Fruit fly (Drosophila melanogaster) whole organism, embryonic: ENCODE data around the gene Acp63F.

Experiments used
- CG11085 ChIP-seq: fragments of 200-800 bp; sonication (Bioruptor generic); IDR thresholded peaks from 2 replicates; pipeline ENCODE4 v1.3.6; 2022; ENCODE audit warnings: missing biosample characterization, missing genetic modification characterization
- CG13123 ChIP-seq: fragments of 200-800 bp; sonication (Bioruptor generic); optimal IDR thresholded peaks from 2 replicates; lab custom pipeline; 2016; ENCODE audit warnings: missing biosample characterization, missing genetic modification characterization
- CG17186 ChIP-seq: fragments of 200-800 bp; sonication (Bioruptor generic); optimal IDR thresholded peaks from 3 replicates; lab custom pipeline; 2017; ENCODE audit warnings: missing biosample characterization, missing genetic modification reagents, missing genetic modification characterization
- CG17359 ChIP-seq: fragments of 200-800 bp; sonication (Bioruptor generic); optimal IDR thresholded peaks from 3 replicates; lab custom pipeline; 2018; ENCODE audit warnings: missing biosample characterization, mild to moderate bottlenecking, missing genetic modification characterization, moderate library complexity
- CG30403 ChIP-seq: fragments of 200-800 bp; sonication (Bioruptor generic); optimal IDR thresholded peaks from 3 replicates; lab custom pipeline; 2016; ENCODE audit warnings: missing biosample characterization, missing genetic modification characterization
- CG3065 ChIP-seq: fragments of 200-800 bp; sonication (Bioruptor generic); optimal IDR thresholded peaks from 2 replicates; lab custom pipeline; 2016; ENCODE audit warnings: missing biosample characterization, missing genetic modification characterization
- CG32767 ChIP-seq: fragments of 200-800 bp; sonication (Bioruptor generic); IDR thresholded peaks from 2 replicates; pipeline ENCODE4 v1.3.6; 2022; ENCODE audit warnings: missing biosample characterization, missing genetic modification characterization
- CG6689 ChIP-seq: fragments of 200-800 bp; sonication (Bioruptor generic); IDR thresholded peaks from 2 replicates; pipeline ENCODE4 v1.3.6; 2022; ENCODE audit warnings: missing biosample characterization, missing genetic modification characterization
- D ChIP-seq, 2 experiments: fragments of 200-800 bp in 1 of 2; fragments of >200 bp in 1 of 2; sonication (Bioruptor generic) in 1 of 2; optimal IDR thresholded peaks; 2 replicates in 1 of 2; 3 replicates in 1 of 2; lab custom pipeline; 2017; ENCODE audit warnings: mild to moderate bottlenecking in 1 of 2, missing biosample characterization in 1 of 2, missing genetic modification characterization in 1 of 2, missing genetic modification reagents in 1 of 2
- Deaf1 ChIP-seq: fragments of 200-800 bp; optimal IDR thresholded peaks from 3 replicates; lab custom pipeline; 2019; ENCODE audit warnings: missing biosample characterization, mild to moderate bottlenecking, missing genetic modification characterization, moderate library complexity
- Dip2 ChIP-seq: fragments of 200-800 bp; sonication (Bioruptor generic); IDR thresholded peaks from 2 replicates; pipeline ENCODE4 v1.3.6; 2022; ENCODE audit warnings: missing biosample characterization, missing genetic modification characterization
- Dll ChIP-seq: fragments of 200-800 bp; sonication (Bioruptor generic); IDR thresholded peaks from 4 replicates; pipeline ENCODE4 v1.3.6; 2022; ENCODE audit warnings: missing biosample characterization, missing genetic modification characterization; ENCODE audit not compliant: partially characterized antibody
- Eip74EF ChIP-seq, 2 experiments: fragments of 200-800 bp in 1 of 2; fragments of >200 bp in 1 of 2; sonication (Bioruptor generic) in 1 of 2; optimal IDR thresholded peaks; 2 replicates each; lab custom pipeline; 2017 to 2019; ENCODE audit warnings: missing biosample characterization in 2 of 2, missing genetic modification characterization in 2 of 2, mild to moderate bottlenecking in 1 of 2, moderate library complexity in 1 of 2
- Elba2 ChIP-seq: fragments of 200-800 bp; sonication (Bioruptor generic); optimal IDR thresholded peaks from 3 replicates; lab custom pipeline; 2016; ENCODE audit warnings: missing biosample characterization, missing genetic modification characterization
- Hand ChIP-seq: fragments of 200-800 bp; sonication (Bioruptor generic); optimal IDR thresholded peaks from 2 replicates; lab custom pipeline; 2017; ENCODE audit warnings: mild to moderate bottlenecking, missing biosample characterization, missing genetic modification reagents, missing genetic modification characterization
- Hr78 ChIP-seq, 2 experiments: fragments of 200-800 bp in 1 of 2; fragments of >200 bp in 1 of 2; sonication (Bioruptor generic) in 1 of 2; optimal IDR thresholded peaks; 2 replicates each; lab custom pipeline; 2017 to 2019; ENCODE audit warnings: missing biosample characterization in 2 of 2, missing genetic modification characterization in 2 of 2, mild to moderate bottlenecking in 1 of 2, moderate library complexity in 1 of 2
- NFAT ChIP-seq: fragments of 200-800 bp; sonication (Bioruptor generic); IDR thresholded peaks from 2 replicates; pipeline ENCODE4 v1.3.6; 2022; ENCODE audit warnings: missing biosample characterization, missing genetic modification characterization
- NK7.1 ChIP-seq: fragments of 200-800 bp; sonication (Bioruptor generic); optimal IDR thresholded peaks from 3 replicates; lab custom pipeline; 2016; ENCODE audit warnings: missing biosample characterization, missing genetic modification characterization
- Nf-YC ChIP-seq: fragments of 200-800 bp; optimal IDR thresholded peaks from 3 replicates; lab custom pipeline; 2019; ENCODE audit warnings: missing biosample characterization, mild to moderate bottlenecking, missing genetic modification characterization, moderate library complexity
- Ravus ChIP-seq: fragments of 200-800 bp; sonication (Bioruptor generic); IDR thresholded peaks from 2 replicates; pipeline ENCODE4 v1.3.6; 2022; ENCODE audit warnings: missing biosample characterization, missing genetic modification characterization
- Rx ChIP-seq: fragments of 200-800 bp; sonication (Bioruptor generic); IDR thresholded peaks from 2 replicates; pipeline ENCODE4 v1.3.6; 2022; ENCODE audit warnings: missing biosample characterization, missing genetic modification characterization
- Usf ChIP-seq: fragments of 200-800 bp; sonication (Bioruptor generic); optimal IDR thresholded peaks from 2 replicates; lab custom pipeline; 2017; ENCODE audit warnings: missing genotype, missing biosample characterization, missing genetic modification characterization
- az2 ChIP-seq: fragments of 200-800 bp; sonication (Bioruptor generic); optimal IDR thresholded peaks from 3 replicates; lab custom pipeline; 2016; ENCODE audit warnings: missing biosample characterization, missing genetic modification characterization
- bab2 ChIP-seq: fragments of 200-800 bp; sonication (Bioruptor generic); optimal IDR thresholded peaks from 2 replicates; lab custom pipeline; 2016; ENCODE audit warnings: missing biosample characterization, missing genetic modification characterization
- cas ChIP-seq: fragments of 200-800 bp; sonication (Bioruptor generic); IDR thresholded peaks from 2 replicates; pipeline ENCODE4 v1.3.6; 2022; ENCODE audit warnings: missing biosample characterization, missing genetic modification characterization
- caup ChIP-seq: fragments of 200-800 bp; sonication (Bioruptor generic); optimal IDR thresholded peaks from 3 replicates; lab custom pipeline; 2017; ENCODE audit warnings: missing biosample characterization, mild to moderate bottlenecking, missing genetic modification characterization, moderate library complexity; ENCODE audit not compliant: severe bottlenecking
- cg ChIP-seq: fragments of 200-800 bp; sonication (Bioruptor generic); optimal IDR thresholded peaks from 3 replicates; lab custom pipeline; 2019; ENCODE audit warnings: missing biosample characterization, mild to moderate bottlenecking, missing genetic modification characterization, moderate library complexity
- chn ChIP-seq: fragments of 200-800 bp; sonication (Bioruptor generic); optimal IDR thresholded peaks from 2 replicates; lab custom pipeline; 2016; ENCODE audit warnings: missing biosample characterization, missing genetic modification characterization
- dimm ChIP-seq: fragments of 200-800 bp; sonication (Bioruptor generic); IDR thresholded peaks from 2 replicates; pipeline ENCODE4 v1.3.6; 2022; ENCODE audit warnings: missing biosample characterization, missing genetic modification characterization
- emc ChIP-seq: fragments of 200-800 bp; sonication (Bioruptor generic); optimal IDR thresholded peaks from 2 replicates; lab custom pipeline; 2016; ENCODE audit warnings: missing biosample characterization, missing genetic modification characterization
- fd102C ChIP-seq: fragments of 200-800 bp; sonication (Bioruptor generic); optimal IDR thresholded peaks from 2 replicates; lab custom pipeline; 2018; ENCODE audit warnings: missing biosample characterization, mild to moderate bottlenecking, missing genetic modification characterization, moderate library complexity
- fd96Cb ChIP-seq: fragments of 200-800 bp; sonication (Bioruptor generic); optimal IDR thresholded peaks from 2 replicates; lab custom pipeline; 2018; ENCODE audit warnings: missing biosample characterization, mild to moderate bottlenecking, missing genetic modification characterization, moderate library complexity
- grn ChIP-seq: fragments of 200-800 bp; sonication (Bioruptor generic); optimal IDR thresholded peaks from 3 replicates; lab custom pipeline; 2017; ENCODE audit warnings: missing biosample characterization, missing genetic modification characterization
- gsb ChIP-seq: fragments of 200-800 bp; sonication (Bioruptor generic); IDR thresholded peaks from 2 replicates; pipeline ENCODE4 v1.3.6; 2022; ENCODE audit warnings: missing biosample characterization, missing genetic modification characterization
- h ChIP-seq: fragments of >200 bp; optimal IDR thresholded peaks from 2 replicates; lab custom pipeline; 2017
- ind ChIP-seq: fragments of 200-800 bp; sonication (Bioruptor generic); optimal IDR thresholded peaks from 3 replicates; lab custom pipeline; 2016; ENCODE audit warnings: missing biosample characterization, missing genetic modification characterization
- jumu ChIP-seq: fragments of 200-800 bp; sonication (Bioruptor generic); optimal IDR thresholded peaks from 3 replicates; lab custom pipeline; 2016; ENCODE audit warnings: missing biosample characterization, missing genetic modification characterization
- lilli ChIP-seq: fragments of 200-800 bp; sonication (Bioruptor generic); optimal IDR thresholded peaks from 3 replicates; lab custom pipeline; 2016; ENCODE audit warnings: missing biosample characterization, missing genetic modification characterization
- pita ChIP-seq: fragments of 200-800 bp; sonication (Bioruptor generic); optimal IDR thresholded peaks from 2 replicates; lab custom pipeline; 2017; ENCODE audit warnings: missing biosample characterization, mild to moderate bottlenecking, missing genetic modification characterization
- pnt ChIP-seq: fragments of 200-800 bp; sonication (Bioruptor generic); optimal IDR thresholded peaks from 3 replicates; lab custom pipeline; 2016; ENCODE audit warnings: missing biosample characterization, missing genetic modification characterization
- run ChIP-seq: fragments of 200-800 bp; sonication (Bioruptor generic); optimal IDR thresholded peaks from 3 replicates; lab custom pipeline; 2018; ENCODE audit warnings: missing biosample characterization, mild to moderate bottlenecking, missing genetic modification characterization
- schlank ChIP-seq: fragments of 200-800 bp; sonication (Bioruptor generic); optimal IDR thresholded peaks from 2 replicates; lab custom pipeline; 2018; ENCODE audit warnings: missing biosample characterization, mild to moderate bottlenecking, missing genetic modification characterization
- scrt ChIP-seq: fragments of 200-800 bp; sonication (Bioruptor generic); optimal IDR thresholded peaks from 2 replicates; lab custom pipeline; 2018; ENCODE audit warnings: missing biosample characterization, mild to moderate bottlenecking, missing genetic modification characterization, moderate library complexity
- ssp ChIP-seq: fragments of 200-800 bp; sonication (Bioruptor generic); IDR thresholded peaks from 2 replicates; pipeline ENCODE4 v1.3.6; 2022; ENCODE audit warnings: missing biosample characterization, missing genetic modification characterization
- stwl ChIP-seq: fragments of 200-800 bp; sonication (Bioruptor generic); optimal IDR thresholded peaks from 3 replicates; lab custom pipeline; 2018; ENCODE audit warnings: missing biosample characterization, mild to moderate bottlenecking, missing genetic modification characterization, moderate library complexity
- tll ChIP-seq, 2 experiments: fragments of 200-800 bp in 1 of 2; fragments of >200 bp in 1 of 2; sonication (Bioruptor generic) in 1 of 2; optimal IDR thresholded peaks; 2 replicates each; lab custom pipeline; 2017 to 2019; ENCODE audit warnings: missing biosample characterization in 2 of 2, missing genetic modification characterization in 2 of 2, mild to moderate bottlenecking in 1 of 2, moderate library complexity in 1 of 2
- twi ChIP-seq: fragments of 200-800 bp; optimal IDR thresholded peaks from 2 replicates; lab custom pipeline; 2019; ENCODE audit warnings: missing biosample characterization, mild to moderate bottlenecking, missing genetic modification characterization, moderate library complexity
- zf30C ChIP-seq: fragments of 200-800 bp; sonication (Bioruptor generic); optimal IDR thresholded peaks from 3 replicates; lab custom pipeline; 2018; ENCODE audit warnings: missing biosample characterization, mild to moderate bottlenecking, missing genetic modification characterization

The Acp63F gene

DNA sequence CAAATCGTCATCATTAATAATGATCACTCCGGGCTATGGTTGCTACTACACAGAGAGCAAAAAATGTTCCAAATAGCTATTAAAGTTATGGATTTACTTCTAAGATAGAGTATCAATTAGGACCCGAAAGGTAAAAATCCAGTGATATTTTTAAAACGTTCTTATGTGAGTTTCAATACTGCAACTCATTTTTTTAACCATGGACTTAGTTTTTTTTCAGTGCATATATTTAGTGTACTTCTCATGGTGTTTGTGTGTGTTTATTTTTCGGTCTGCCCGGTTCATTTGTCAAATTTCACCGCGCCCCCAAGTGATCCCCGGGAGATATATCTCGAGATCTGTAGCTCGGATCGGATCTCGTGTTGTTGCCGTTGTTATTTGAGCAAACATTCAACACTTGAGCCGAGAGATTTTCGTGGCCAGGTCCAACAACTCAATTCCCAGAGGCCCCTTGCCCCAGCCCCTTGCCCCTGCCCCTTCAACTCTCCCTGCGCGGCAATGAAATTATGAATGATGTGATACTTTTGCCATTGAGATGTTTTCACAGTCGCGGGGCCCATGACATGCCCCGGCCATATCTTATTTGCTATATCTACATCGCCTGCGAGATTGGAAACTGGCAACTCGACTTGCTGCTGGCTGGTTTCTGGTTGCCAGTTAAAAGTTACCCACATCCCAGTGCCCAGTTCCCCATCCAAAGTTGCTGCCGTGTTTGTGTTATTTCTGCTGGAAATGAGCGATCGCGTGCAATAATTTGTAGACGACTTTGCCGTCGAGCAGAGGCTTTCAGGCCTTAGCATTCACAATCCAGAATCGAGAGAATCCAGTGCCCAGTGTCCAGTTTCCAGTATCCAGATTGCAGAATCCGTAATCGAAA, 46.6 kb upstream of the Acp63F start (continued):
- no peak for TF ChIP-seq pnt (GFP tag; lab: Kevin White, UChicago)
- peak; percentile 81 for TF ChIP-seq grn (GFP tag; lab: Kevin White, UChicago)
- TF ChIP-seq D (optimal IDR thresholded peaks at IDR 0.05; lab: Kevin White, UChicago), result no peak
- peak; percentile 81 for TF ChIP-seq D (GFP tag; optimal IDR thresholded peaks at IDR 0.05; lab: Kevin White, UChicago)
- no peak for TF ChIP-seq dimm (GFP tag; lab: Robert Waterston, UW)
- TF ChIP-seq Hand (GFP tag; lab: Kevin White, UChicago), result no peak
- no peak for TF ChIP-seq CG17186 (GFP tag; lab: Kevin White, UChicago)
- TF ChIP-seq CG3065 (GFP tag; lab: Kevin White, UChicago), result peak; percentile 32
- no peak for TF ChIP-seq tll (GFP tag; optimal IDR thresholded peaks at IDR 0.05; lab: Kevin White, UChicago)
- TF ChIP-seq ssp (GFP tag; lab: Robert Waterston, UW), result peak; percentile 38
- TF ChIP-seq schlank (tag; lab: Kevin White, UChicago), result no peak
- no peak for TF ChIP-seq emc
- TF ChIP-seq Elba2 (GFP tag; lab: Kevin White, UChicago), result no peak
- TF ChIP-seq fd102C (GFP tag; lab: Kevin White, UChicago), result no peak
- peak; percentile 74 for TF ChIP-seq bab2 (GFP tag; lab: Kevin White, UChicago)
- no peak for TF ChIP-seq NFAT (GFP tag; lab: Robert Waterston, UW)
- peak; percentile 35 for TF ChIP-seq CG30403 (GFP tag; lab: Kevin White, UChicago)
- TF ChIP-seq Ravus (GFP tag; lab: Robert Waterston, UW), result no peak
- peak; percentile 15 for TF ChIP-seq caup (GFP tag; lab: Kevin White, UChicago)
- TF ChIP-seq Eip74EF (GFP tag; optimal IDR thresholded peaks at IDR 0.05; lab: Kevin White, UChicago), result peak in 1 of 2 experiments; percentile 49
- no peak for TF ChIP-seq Dll (GFP tag; lab: Robert Waterston, UW)
- TF ChIP-seq az2 (GFP tag; lab: Kevin White, UChicago), result peak; percentile 76
- no peak for TF ChIP-seq cas (GFP tag; lab: Robert Waterston, UW)
- TF ChIP-seq Usf, result peak; percentile 62
- no peak for TF ChIP-seq Rx (GFP tag; lab: Robert Waterston, UW)
- peak; percentile 31 for TF ChIP-seq CG13123 (GFP tag; lab: Kevin White, UChicago)
- peak; percentile 33 for TF ChIP-seq cg (GFP tag; lab: Kevin White, UChicago)
- no peak for TF ChIP-seq Nf-YC
- TF ChIP-seq h (lab: Kevin White, UChicago), result no peak
- no peak for TF ChIP-seq NK7.1 (GFP tag; lab: Kevin White, UChicago)
- TF ChIP-seq run, result no peak
- no peak for TF ChIP-seq pita (GFP tag; lab: Kevin White, UChicago)
- TF ChIP-seq fd96Cb (tag; lab: Kevin White, UChicago), result peak; percentile 81
- no peak for TF ChIP-seq CG11085
- peak; percentile 60 for TF ChIP-seq lilli (GFP tag; lab: Kevin White, UChicago)
- peak in 1 of 2 experiments; percentile 56 for TF ChIP-seq Hr78 (GFP tag; optimal IDR thresholded peaks at IDR 0.05; lab: Kevin White, UChicago)
- no peak for TF ChIP-seq gsb (GFP tag; lab: Robert Waterston, UW)
- no peak for TF ChIP-seq Dip2 (GFP tag; lab: Robert Waterston, UW)
- TF ChIP-seq CG6689 (GFP tag; lab: Robert Waterston, UW), result peak; percentile 48
- TF ChIP-seq twi (tag; lab: Kevin White, UChicago), result peak; percentile 60
- no peak for TF ChIP-seq scrt
- TF ChIP-seq CG32767, result no peak
- TF ChIP-seq zf30C, result peak; percentile 75
- peak; percentile 48 for TF ChIP-seq stwl (tag; lab: Kevin White, UChicago)
- peak; percentile 43 for TF ChIP-seq ind (GFP tag; lab: Kevin White, UChicago)
- peak; percentile 40 for TF ChIP-seq CG17359
- no peak for TF ChIP-seq jumu (GFP tag; lab: Kevin White, UChicago)
- peak; percentile 21 for TF ChIP-seq Deaf1 (tag; lab: Kevin White, UChicago)
- peak; percentile 75 for TF ChIP-seq chn
